Worm (Caenorhabditis elegans) whole organism, late embryonic: ENCODE data around the gene ZC196.2.

ENCODE experiments used
- C38D4.7 ChIP-seq: fragments of 200-800 bp; sonication (Bioruptor generic); optimal IDR thresholded peaks from 2 replicates; lab custom pipeline; 2018; ENCODE audit warnings: mild to moderate bottlenecking, missing genetic modification characterization, moderate library complexity, missing compliant biosample characterization
- F13H6.1 ChIP-seq: sonication (generic microtip); optimal IDR thresholded peaks from 2 replicates; lab custom pipeline; 2016; ENCODE audit warnings: missing genetic modification characterization, missing compliant biosample characterization
- K02D7.2 ChIP-seq: sonication (generic microtip); optimal IDR thresholded peaks from 2 replicates; lab custom pipeline; 2017; ENCODE audit warnings: mild to moderate bottlenecking, missing genetic modification characterization, missing compliant biosample characterization
- T23F11.4 ChIP-seq: fragments of 200-800 bp; sonication (Bioruptor generic); optimal IDR thresholded peaks from 2 replicates; lab custom pipeline; 2018; ENCODE audit warnings: mild to moderate bottlenecking, missing genetic modification characterization, missing compliant biosample characterization
- Y22D7AL.16 ChIP-seq: sonication (generic microtip); optimal IDR thresholded peaks from 2 replicates; lab custom pipeline; 2016; ENCODE audit warnings: missing genetic modification characterization, missing compliant biosample characterization
- ama-1 ChIP-seq: fragments of 150-350 bp; optimal IDR thresholded peaks from 2 replicates; lab custom pipeline; 2014
- ceh-19 ChIP-seq: fragments of 200-800 bp; sonication (Bioruptor generic); optimal IDR thresholded peaks from 2 replicates; lab custom pipeline; 2018; ENCODE audit warnings: mild to moderate bottlenecking, missing genetic modification characterization, missing compliant biosample characterization
- ceh-2 ChIP-seq: sonication (generic microtip); optimal IDR thresholded peaks from 2 replicates; lab custom pipeline; 2016; ENCODE audit warnings: missing genotype, missing genetic modification characterization, missing compliant biosample characterization
- ceh-22 ChIP-seq: sonication (generic microtip); optimal IDR thresholded peaks from 2 replicates; lab custom pipeline; 2017; ENCODE audit warnings: missing biosample characterization, missing genetic modification characterization
- ceh-45 ChIP-seq: fragments of 200-800 bp; sonication (Bioruptor generic); IDR thresholded peaks from 2 replicates; pipeline ENCODE4 v1.3.6; 2022; ENCODE audit warnings: missing genetic modification reagents, missing genetic modification characterization, missing compliant biosample characterization
- che-1 ChIP-seq: sonication (generic microtip); optimal IDR thresholded peaks from 2 replicates; lab custom pipeline; 2016; ENCODE audit warnings: mild to moderate bottlenecking, missing genetic modification characterization, missing compliant biosample characterization
- elt-2 ChIP-seq: sonication (generic microtip); optimal IDR thresholded peaks from 2 replicates; lab custom pipeline; 2016; ENCODE audit warnings: missing genetic modification reagents, missing genetic modification characterization, missing compliant biosample characterization
- ets-4 ChIP-seq: sonication (generic microtip); optimal IDR thresholded peaks from 2 replicates; lab custom pipeline; 2016; ENCODE audit warnings: missing genetic modification characterization, missing compliant biosample characterization
- eyg-1 ChIP-seq: sonication (generic microtip); optimal IDR thresholded peaks from 2 replicates; lab custom pipeline; 2016; ENCODE audit warnings: missing genotype, missing genetic modification characterization, missing compliant biosample characterization
- gmeb-2 ChIP-seq: sonication (generic microtip); optimal IDR thresholded peaks from 2 replicates; lab custom pipeline; 2016; ENCODE audit warnings: missing genetic modification characterization, inconsistent platforms, missing compliant biosample characterization
- nfya-1 ChIP-seq: sonication (generic microtip); optimal IDR thresholded peaks from 2 replicates; lab custom pipeline; 2017; ENCODE audit warnings: missing genetic modification characterization, mild to moderate bottlenecking, missing compliant biosample characterization, antibody characterized with exemption, moderate library complexity
- npax-4 ChIP-seq: sonication (generic microtip); optimal IDR thresholded peaks from 2 replicates; lab custom pipeline; 2016; ENCODE audit warnings: missing genetic modification characterization, missing compliant biosample characterization
- pag-3 ChIP-seq: sonication (generic microtip); optimal IDR thresholded peaks from 2 replicates; lab custom pipeline; 2016; ENCODE audit warnings: missing compliant biosample characterization, missing genetic modification characterization, borderline replicate concordance
- pat-9 ChIP-seq: fragments of 200-800 bp; sonication (Bioruptor generic); optimal IDR thresholded peaks from 2 replicates; lab custom pipeline; 2018; ENCODE audit warnings: mild to moderate bottlenecking, missing genetic modification characterization, moderate library complexity, missing compliant biosample characterization
- pha-4 ChIP-seq: fragments of 150-350 bp; optimal IDR thresholded peaks from 2 replicates; lab custom pipeline; 2018; ENCODE audit warnings: missing biosample characterization, missing genetic modification reagents, missing genetic modification characterization
- pros-1 ChIP-seq: fragments of 150-350 bp; optimal IDR thresholded peaks from 2 replicates; lab custom pipeline; 2014; ENCODE audit warnings: missing biosample characterization, missing genetic modification reagents, missing genetic modification characterization
- ref-2 ChIP-seq: sonication (generic microtip); optimal IDR thresholded peaks from 2 replicates; lab custom pipeline; 2016; ENCODE audit warnings: missing genetic modification characterization, missing compliant biosample characterization
- tbx-2 ChIP-seq: sonication (generic microtip); optimal IDR thresholded peaks from 2 replicates; lab custom pipeline; 2016; ENCODE audit warnings: missing genetic modification characterization, missing compliant biosample characterization
- ttx-3 ChIP-seq: sonication (generic microtip); optimal IDR thresholded peaks from 2 replicates; lab custom pipeline; 2016; ENCODE audit warnings: missing genetic modification reagents, missing genetic modification characterization, missing compliant biosample characterization
- unc-3 ChIP-seq, 2 experiments: fragments of 200-800 bp in 1 of 2; sonication (Bioruptor generic) in 1 of 2; sonication (generic microtip) in 1 of 2; conservative IDR thresholded peaks in 1 of 2; optimal IDR thresholded peaks in 1 of 2; 2 replicates each; pipeline versions ENCODE4 v1.3.6 to Lab custom; 2016 to 2022; ENCODE audit warnings: missing compliant biosample characterization in 2 of 2, missing genetic modification characterization in 2 of 2, missing genetic modification reagents in 1 of 2
- unc-86 ChIP-seq: sonication (generic microtip); optimal IDR thresholded peaks from 2 replicates; lab custom pipeline; 2016; ENCODE audit warnings: missing genetic modification characterization, missing compliant biosample characterization
- zip-5 ChIP-seq: sonication (generic microtip); optimal IDR thresholded peaks from 2 replicates; lab custom pipeline; 2016; ENCODE audit warnings: missing genetic modification characterization, missing compliant biosample characterization
- ztf-16 ChIP-seq: sonication (generic microtip); optimal IDR thresholded peaks from 2 replicates; lab custom pipeline; 2017; ENCODE audit warnings: missing genetic modification characterization, missing compliant biosample characterization

ZC196.2 gene

ce11 chrV:8785526-8785925, 46.3 kb downstream of the ZC196.2 start (continued):
- no peak for TF ChIP-seq ceh-22
- peak; percentile 53 for TF ChIP-seq ceh-2 (tag; lab: Kevin White, UChicago)
- TF ChIP-seq unc-86 (tag; lab: Kevin White, UChicago), result no peak
- TF ChIP-seq K02D7.2 (tag; lab: Kevin White, UChicago), result no peak
- TF ChIP-seq eyg-1 (tag; lab: Kevin White, UChicago), result no peak
- TF ChIP-seq C38D4.7 (GFP tag; lab: Kevin White, UChicago), result peak; percentile 32
- no peak for TF ChIP-seq ama-1 (lab: Kevin White, UChicago)
- peak; percentile 11 for TF ChIP-seq F13H6.1 (tag; lab: Kevin White, UChicago)
- TF ChIP-seq elt-2, result peak; percentile 37
- peak; percentile 52 for TF ChIP-seq nfya-1 (tag; lab: Kevin White, UChicago)
- TF ChIP-seq tbx-2 (tag; lab: Kevin White, UChicago), result peak; percentile 88
- TF ChIP-seq npax-4 (tag; lab: Kevin White, UChicago), result no peak
- TF ChIP-seq ztf-16, result peak; percentile 53
- TF ChIP-seq zip-5, result no peak
- no peak for TF ChIP-seq Y22D7AL.16 (tag; lab: Kevin White, UChicago)
- TF ChIP-seq pag-3, result no peak

DNA sequence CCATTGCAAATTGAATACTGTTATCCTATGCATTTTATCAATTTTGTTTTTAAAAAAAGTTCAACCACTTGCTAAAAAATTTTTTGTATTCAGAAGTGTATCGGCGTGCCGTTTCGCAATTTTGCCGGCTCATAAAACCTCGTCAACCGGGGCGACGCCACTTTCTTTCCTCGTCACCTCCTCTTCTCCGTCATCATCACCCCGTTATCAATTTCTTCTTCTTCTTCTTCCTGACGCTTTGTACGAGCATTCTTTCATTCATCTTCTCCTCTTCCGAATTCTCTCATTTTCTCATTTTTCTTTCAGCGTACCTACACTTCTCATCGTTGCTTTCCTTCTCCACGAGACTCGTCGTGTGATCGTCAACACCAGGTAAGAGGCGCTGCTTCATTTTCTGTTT, 47.0 kb downstream of the ZC196.2 start, which contains the start of gene sup-37:
sup-37 (plus strand) TSS at position 301 of the 400 bp plus-strand sequence.
- no peak for TF ChIP-seq ceh-45 (GFP tag; lab: Robert Waterston, UW)
- TF ChIP-seq ztf-16, result no peak
- no peak for TF ChIP-seq gmeb-2 (tag; lab: Kevin White, UChicago)
- no peak for TF ChIP-seq ref-2 (tag; lab: Kevin White, UChicago)
- no peak for TF ChIP-seq unc-3 (GFP tag; conservative IDR thresholded peaks at IDR 0.05; lab: Robert Waterston, UW)
- no peak for TF ChIP-seq unc-3 (tag; optimal IDR thresholded peaks at IDR 0.05; lab: Kevin White, UChicago)
- TF ChIP-seq, all 69 proteins: peak for 0

DNA sequence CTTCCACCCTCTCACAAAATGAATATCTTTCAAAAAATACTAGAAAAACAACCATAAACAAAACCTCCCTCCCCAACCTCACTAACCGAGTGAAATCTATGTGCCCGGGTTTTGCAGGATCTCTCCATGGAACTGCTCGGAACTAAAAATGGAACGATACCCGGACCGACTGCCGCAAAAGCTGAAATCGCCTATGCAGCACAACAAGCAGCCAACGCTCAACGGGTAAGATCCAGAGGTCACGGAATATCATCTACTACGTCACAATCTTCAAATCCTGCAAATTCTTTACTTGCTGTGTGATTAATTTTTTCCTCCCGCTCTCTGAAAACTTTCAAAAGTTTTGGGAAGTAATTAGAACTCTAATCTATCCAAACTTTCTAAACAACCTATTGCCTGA, 50.1 kb downstream of the ZC196.2 start:
- TF ChIP-seq pat-9 (tag; lab: Kevin White, UChicago) (no peak), ceh-19 (no peak), T23F11.4 (GFP tag; lab: Kevin White, UChicago) (no peak), nfya-1 (tag; lab: Kevin White, UChicago) (no peak), pros-1 (tag; lab: Kevin White, UChicago) (no peak), ttx-3 (tag; lab: Kevin White, UChicago) (no peak), ets-4 (no peak), che-1 (no peak), F13H6.1 (tag; lab: Kevin White, UChicago) (no peak), pha-4 (tag; lab: Kevin White, UChicago) (no peak)
